Worm (Caenorhabditis elegans) whole organism, L3 larva: Measurements from ENCODE around the gene nhr-93.

Experiments used
- aly-2 ChIP-seq: fragments of 150-350 bp; optimal IDR thresholded peaks from 2 replicates; lab custom pipeline; 2014; ENCODE audit warnings: missing biosample characterization, missing genetic modification characterization
- fkh-2 ChIP-seq: fragments of 150-350 bp; optimal IDR thresholded peaks from 2 replicates; lab custom pipeline; 2014; ENCODE audit warnings: missing biosample characterization, missing genetic modification reagents, missing genetic modification characterization
- pqm-1 ChIP-seq: fragments of 150-350 bp; optimal IDR thresholded peaks from 2 replicates; lab custom pipeline; 2017; ENCODE audit warnings: missing biosample characterization, missing genetic modification characterization, inconsistent platforms

DNA sequence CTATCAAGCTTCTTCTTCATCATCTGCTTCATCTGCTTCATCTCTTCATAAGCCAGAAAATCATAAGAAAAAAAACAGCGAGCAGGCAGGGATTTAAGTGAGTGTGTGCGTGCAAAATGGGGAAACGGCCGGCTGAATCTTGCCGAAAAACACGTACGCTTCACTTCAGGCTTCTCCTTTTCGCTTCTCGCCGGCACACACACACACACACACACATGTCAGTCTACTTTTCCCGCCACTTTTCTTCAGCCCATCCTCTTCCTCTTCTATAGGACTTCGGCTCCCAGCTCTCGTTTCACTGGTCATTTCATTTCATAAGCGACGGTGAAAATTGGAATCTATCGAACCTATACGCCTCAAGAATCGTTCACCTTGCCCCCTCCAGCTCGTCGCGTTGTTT is 41.0 kb upstream of the nhr-93 start:
- TF ChIP-seq pqm-1 (tag; lab: Kevin White, UChicago) (no peak), aly-2 (tag; lab: Kevin White, UChicago) (no peak), fkh-2 (no peak)
